Worm (Caenorhabditis elegans): ENCODE results near the gene srh-241.

ce11 chrV:2888265-2888664 lies 18.9 kb upstream of the srh-241 start:
- TF ChIP-seq fkh-6 (tag; optimal IDR thresholded peaks at IDR 0.05) (no peak), zip-5 (tag; optimal IDR thresholded peaks at IDR 0.05) (no peak), pax-1 (tag; optimal IDR thresholded peaks at IDR 0.05) (no peak), fkh-10 (GFP tag; optimal IDR thresholded peaks at IDR 0.05) (no peak), ceh-2 (tag; optimal IDR thresholded peaks at IDR 0.05) (no peak), odd-2 (tag; optimal IDR thresholded peaks at IDR 0.05) (no peak), pat-9 (tag; optimal IDR thresholded peaks at IDR 0.05) (no peak), ceh-9 (tag; optimal IDR thresholded peaks at IDR 0.05) (no peak), fax-1 (tag; optimal IDR thresholded peaks at IDR 0.05) (no peak), eyg-1 (tag; optimal IDR thresholded peaks at IDR 0.05) (no peak), unc-55 (GFP tag; optimal IDR thresholded peaks at IDR 0.05) (no peak)

Measured in whole organism, late embryonic.